Worm (Caenorhabditis elegans): ENCODE results near the gene cysl-3.

The cysl-3 gene

DNA sequence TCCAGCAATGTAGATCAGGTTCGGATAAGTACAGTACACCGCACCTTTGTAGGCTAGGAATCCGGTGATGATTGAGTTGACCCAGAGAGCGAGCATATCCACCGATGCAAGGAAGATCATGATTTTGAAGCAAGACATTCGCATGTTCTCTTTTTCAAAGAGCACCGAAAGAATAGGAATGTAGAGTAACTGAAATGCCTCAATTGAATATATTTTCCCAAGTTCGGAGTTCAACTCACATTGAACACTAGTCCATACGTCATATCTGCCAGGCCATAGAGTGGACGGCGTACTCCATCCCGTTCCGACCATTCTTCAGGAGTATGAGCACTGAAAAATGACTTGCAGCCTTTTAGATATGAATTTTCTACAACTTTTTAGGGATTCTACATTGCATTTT lies 23.8 kb upstream of the cysl-3 start:
- TF ChIP-seq W03F9.2 (tag; optimal IDR thresholded peaks at IDR 0.05) = no peak
- TF ChIP-seq dao-5 (tag; optimal IDR thresholded peaks at IDR 0.05) = no peak
- no peak for TF ChIP-seq him-1 (tag; optimal IDR thresholded peaks at IDR 0.05)

DNA sequence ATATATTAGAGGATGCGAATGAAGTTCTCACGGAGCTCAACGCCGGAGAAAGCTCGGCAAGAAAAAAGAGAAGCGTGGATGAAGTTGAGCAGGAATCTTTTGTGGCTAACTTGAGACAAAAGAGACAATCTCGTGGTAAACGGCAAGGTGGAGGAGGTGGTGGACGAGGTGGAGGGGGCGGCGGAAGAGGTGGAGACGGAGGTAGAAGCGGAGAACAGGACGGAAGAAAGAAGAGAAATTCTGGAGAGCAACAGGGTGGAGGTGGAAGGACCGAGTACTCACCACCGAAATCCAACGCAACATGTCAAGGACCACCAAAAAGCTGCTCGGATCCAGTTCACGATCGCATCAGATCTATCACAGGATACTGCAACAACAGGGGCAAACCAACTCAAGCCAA lies 14.5 kb upstream of the cysl-3 start:
- TF ChIP-seq dao-5 (tag; optimal IDR thresholded peaks at IDR 0.05) (no peak), W03F9.2 (tag; optimal IDR thresholded peaks at IDR 0.05) (no peak), him-1 (tag; optimal IDR thresholded peaks at IDR 0.05) (no peak)

ce11 chrV:3789770-3790169 lies 13.8 kb upstream of the cysl-3 start, which contains the start of gene R08F11.7:
R08F11.7 (plus strand) TSS chrV:3790070.
- TF ChIP-seq dao-5 (tag; optimal IDR thresholded peaks at IDR 0.05) (no peak), W03F9.2 (tag; optimal IDR thresholded peaks at IDR 0.05) (no peak), him-1 (tag; optimal IDR thresholded peaks at IDR 0.05) (no peak)

ce11 chrV:3788538-3788937 lies 12.6 kb upstream of the cysl-3 start:
- TF ChIP-seq W03F9.2 (tag; optimal IDR thresholded peaks at IDR 0.05) (no peak), him-1 (tag; optimal IDR thresholded peaks at IDR 0.05) (no peak), dao-5 (tag; optimal IDR thresholded peaks at IDR 0.05) (no peak)

DNA sequence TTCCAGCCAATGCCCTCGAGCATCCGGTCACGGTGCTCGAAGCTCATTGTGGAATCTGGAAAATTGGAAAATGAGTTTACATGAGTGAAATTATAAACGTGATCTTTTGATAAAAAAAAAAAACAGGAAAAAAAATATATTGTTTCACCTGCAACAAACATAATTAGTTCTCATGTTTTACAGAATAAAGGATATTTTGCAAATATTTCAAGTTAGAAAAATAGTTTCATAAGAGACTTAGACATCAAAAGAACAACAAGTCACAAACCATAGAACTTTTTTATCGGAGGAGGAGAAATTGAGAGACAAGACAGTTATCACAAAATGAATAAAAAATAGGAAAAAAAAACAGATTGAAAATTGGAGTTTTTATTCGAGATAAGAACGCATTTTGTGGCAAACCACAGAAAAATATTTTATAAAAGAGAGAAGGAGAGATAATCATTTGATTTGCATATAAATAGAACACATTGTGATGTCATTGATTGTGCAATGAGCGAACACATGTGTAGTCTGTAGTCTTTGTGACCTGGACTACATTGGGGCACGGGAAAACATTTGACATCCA lies 8.3 kb upstream of the cysl-3 start, which contains the start of gene R08F11.1:
Gene R08F11.1, minus strand, starts transcription at position 51 of the 568 bp plus-strand sequence.
- TF ChIP-seq dao-5 (tag; optimal IDR thresholded peaks at IDR 0.05) (no peak), W03F9.2 (tag; optimal IDR thresholded peaks at IDR 0.05) (no peak), him-1 (tag; optimal IDR thresholded peaks at IDR 0.05) (no peak)

- TF ChIP-seq W03F9.2 (tag; optimal IDR thresholded peaks at IDR 0.05) = no peak
These were observed 1.0 kb upstream of the cysl-3 start for ce11 chrV:3776946-3777345.

- TF ChIP-seq him-1 (tag; optimal IDR thresholded peaks at IDR 0.05) = no peak
- TF ChIP-seq dao-5 (tag; optimal IDR thresholded peaks at IDR 0.05) = no peak
- TF ChIP-seq W03F9.2 (tag; optimal IDR thresholded peaks at IDR 0.05) = no peak
These were observed 1.3 kb downstream of the cysl-3 start for ce11 chrV:3774653-3775052.

ce11 chrV:3773618-3774017 lies 2.3 kb downstream of the cysl-3 start:
- TF ChIP-seq him-1 (tag; optimal IDR thresholded peaks at IDR 0.05) (no peak), dao-5 (tag; optimal IDR thresholded peaks at IDR 0.05) (no peak), W03F9.2 (tag; optimal IDR thresholded peaks at IDR 0.05) (no peak)

DNA sequence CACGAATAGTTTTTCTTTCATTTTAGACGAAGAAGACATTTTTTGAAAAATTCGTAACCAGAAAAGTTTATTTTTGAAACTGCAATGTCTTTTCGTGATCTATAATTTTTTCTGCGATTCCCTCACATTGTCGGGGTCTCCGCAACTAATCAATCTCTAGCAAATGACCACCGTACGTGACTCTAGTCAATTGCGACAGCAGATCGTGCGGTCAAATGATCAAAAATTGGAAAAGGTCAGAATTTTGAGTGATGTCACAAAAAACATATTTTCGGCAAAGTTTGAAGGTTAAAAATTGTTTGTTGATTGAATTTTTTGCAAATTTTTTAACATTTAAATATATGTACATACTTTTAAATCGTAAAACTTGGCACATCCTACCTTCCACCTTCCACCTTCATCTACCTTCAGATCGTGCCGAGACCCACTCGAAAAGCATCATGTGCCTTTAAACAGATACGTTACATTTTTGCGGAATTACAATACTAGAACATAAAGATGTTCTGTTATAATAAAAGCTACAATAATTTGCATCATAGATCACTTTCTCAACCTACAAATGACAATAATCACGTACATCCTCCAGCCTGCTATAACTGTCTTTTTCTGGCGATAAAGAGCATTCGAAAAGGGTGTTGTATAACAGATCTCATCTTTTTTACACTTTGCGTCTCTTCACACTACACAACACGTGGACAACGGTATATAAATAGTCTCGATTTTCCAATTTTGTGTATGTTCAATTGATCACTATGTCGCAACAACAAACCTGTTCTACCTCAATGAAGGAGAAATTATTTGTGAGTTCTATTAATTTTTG lies 4.3 kb downstream of the cysl-3 start, which contains the start of the genes R08E5.1 and rips-1:
Gene R08E5.1, minus strand, starts transcription at position 82 of the 820 bp plus-strand sequence.
Gene rips-1, plus strand, starts transcription at position 585 of the 820 bp plus-strand sequence.
- TF ChIP-seq dao-5 (tag; optimal IDR thresholded peaks at IDR 0.05) = no peak
- no peak for TF ChIP-seq W03F9.2 (tag; optimal IDR thresholded peaks at IDR 0.05)
- TF ChIP-seq him-1 (tag; optimal IDR thresholded peaks at IDR 0.05) = no peak

ce11 chrV:3768270-3768669 lies 7.7 kb downstream of the cysl-3 start, which contains the start of gene R08E5.4:
R08E5.4 (plus strand) TSS chrV:3768570.
- TF ChIP-seq W03F9.2 (tag; optimal IDR thresholded peaks at IDR 0.05) (no peak), dao-5 (tag; optimal IDR thresholded peaks at IDR 0.05) (no peak), him-1 (tag; optimal IDR thresholded peaks at IDR 0.05) (no peak)

DNA sequence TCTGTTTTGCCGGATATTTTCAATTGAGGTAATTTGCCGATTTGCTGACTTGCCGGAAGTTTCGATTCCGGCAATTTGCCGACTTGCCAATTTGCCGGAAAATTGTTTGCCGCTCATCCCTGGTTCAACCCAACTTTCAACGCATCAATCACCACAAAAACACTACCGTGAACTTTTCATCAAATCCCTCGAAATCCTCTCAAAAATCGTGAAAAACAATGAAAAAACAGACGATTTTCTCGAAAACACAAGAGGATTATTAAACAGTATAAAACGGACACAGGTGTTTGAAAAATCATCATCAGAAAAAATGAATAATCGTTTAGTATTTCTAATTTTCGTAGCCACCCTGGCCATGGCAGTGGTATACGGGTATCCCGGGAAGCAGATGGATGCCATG lies 9.0 kb downstream of the cysl-3 start, which contains the start of gene Y39H10A.1:
Gene Y39H10A.1, plus strand, starts transcription at position 301 of the 400 bp plus-strand sequence.
- TF ChIP-seq W03F9.2 (tag; optimal IDR thresholded peaks at IDR 0.05) (no peak), dao-5 (tag; optimal IDR thresholded peaks at IDR 0.05) (no peak), him-1 (tag; optimal IDR thresholded peaks at IDR 0.05) (no peak)

DNA sequence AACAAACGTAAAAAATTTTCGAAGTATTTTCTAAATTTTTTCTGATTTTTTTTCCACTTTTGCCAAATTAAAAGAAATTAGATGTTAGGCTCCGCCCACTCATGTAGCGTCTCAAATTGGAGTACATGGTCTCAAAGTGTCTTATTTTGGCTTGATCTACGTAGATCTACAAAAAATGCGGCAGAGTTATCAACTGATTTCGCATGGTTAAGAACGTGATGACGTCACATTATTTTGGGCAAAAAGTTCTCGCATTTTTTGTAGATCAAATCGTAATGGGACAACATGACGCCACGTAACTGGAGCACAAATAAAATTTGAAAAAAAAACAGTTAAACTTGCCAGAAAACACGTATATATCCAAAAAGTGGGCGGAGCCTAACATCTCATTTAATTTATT lies 14.1 kb downstream of the cysl-3 start:
- no peak for TF ChIP-seq W03F9.2 (tag; optimal IDR thresholded peaks at IDR 0.05)

DNA sequence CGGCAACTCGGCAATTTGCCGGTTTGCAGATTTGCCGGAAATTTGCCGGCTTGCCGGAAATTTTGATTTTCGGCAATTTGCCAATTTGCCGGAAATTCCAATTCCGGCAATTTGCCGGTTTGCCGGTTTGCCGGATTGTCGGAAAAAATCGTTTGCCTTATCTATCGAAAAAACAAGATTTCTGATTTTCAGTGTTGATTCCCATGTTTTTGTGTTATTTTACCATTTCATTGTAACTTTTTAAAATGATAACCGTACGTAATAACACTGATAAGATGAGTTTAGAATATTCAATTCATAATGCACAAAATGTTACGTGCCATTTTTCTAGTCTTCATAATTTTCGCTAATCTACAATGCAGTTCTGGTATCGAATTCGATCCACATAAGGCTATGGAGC lies 15.1 kb downstream of the cysl-3 start, which contains the start of gene oac-55:
Gene oac-55, plus strand, starts transcription at position 301 of the 400 bp plus-strand sequence.
- TF ChIP-seq dao-5 (tag; optimal IDR thresholded peaks at IDR 0.05) (no peak), him-1 (tag; optimal IDR thresholded peaks at IDR 0.05) (no peak), W03F9.2 (tag; optimal IDR thresholded peaks at IDR 0.05) (no peak)

DNA sequence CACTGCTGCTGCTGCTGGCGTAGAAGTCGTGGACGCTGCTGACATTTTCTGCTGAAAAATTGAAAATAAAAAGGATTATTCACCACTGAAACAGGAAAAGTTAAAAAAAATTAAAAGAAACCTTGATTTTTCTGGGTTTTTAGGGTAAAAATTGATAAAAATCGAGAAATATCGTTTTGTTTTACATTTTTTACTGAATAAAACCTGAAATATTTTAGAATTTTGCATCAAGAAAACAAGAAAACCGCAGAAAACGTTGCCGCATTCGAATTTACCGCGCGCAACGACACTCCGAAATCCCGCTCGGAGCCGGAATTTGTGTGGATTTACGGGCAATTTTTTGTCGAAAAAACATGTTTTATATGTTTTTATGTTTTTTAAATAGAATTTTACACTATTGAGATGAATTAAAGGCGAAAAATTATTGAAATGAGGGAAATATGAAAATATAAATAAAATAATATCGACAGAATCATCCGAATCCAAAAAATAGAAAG lies 16.5 kb downstream of the cysl-3 start, which contains the start of gene chk-1:
Gene chk-1, minus strand, starts transcription at position 51 of the 497 bp plus-strand sequence.
- no peak for TF ChIP-seq him-1 (tag; optimal IDR thresholded peaks at IDR 0.05)
- TF ChIP-seq W03F9.2 (tag; optimal IDR thresholded peaks at IDR 0.05) = no peak
- no peak for TF ChIP-seq dao-5 (tag; optimal IDR thresholded peaks at IDR 0.05)

Measured in whole organism, L4/young adult.